Worm (Caenorhabditis elegans) whole organism, mixed stage, embryonic: ENCODE results near the gene C34C6.9.
A peak's percentile ranks its signal among the peaks of the same experiment; 100 is the strongest.

Source experiments
- bed-3 ChIP-seq: fragments of 200-800 bp; sonication (Bioruptor generic); optimal IDR thresholded peaks from 3 replicates; lab custom pipeline; 2018; ENCODE audit warnings: mild to moderate bottlenecking, missing genetic modification characterization, moderate library complexity, missing compliant biosample characterization
- blmp-1 ChIP-seq: fragments of 150-350 bp; optimal IDR thresholded peaks from 2 replicates; lab custom pipeline; 2014; ENCODE audit warnings: missing biosample characterization, missing genetic modification characterization
- ceh-39 ChIP-seq: fragments of 150-350 bp; optimal IDR thresholded peaks from 2 replicates; lab custom pipeline; 2014; ENCODE audit warnings: missing biosample characterization, missing genetic modification characterization
- ceh-43 ChIP-seq: fragments of 200-800 bp; sonication (Bioruptor generic); optimal IDR thresholded peaks from 2 replicates; lab custom pipeline; 2018; ENCODE audit warnings: mild to moderate bottlenecking, missing genetic modification characterization, moderate library complexity, missing compliant biosample characterization
- ceh-83 ChIP-seq: fragments of 200-800 bp; sonication (Bioruptor generic); optimal IDR thresholded peaks from 2 replicates; lab custom pipeline; 2018; ENCODE audit warnings: mild to moderate bottlenecking, missing genetic modification characterization, missing compliant biosample characterization
- drap-1 ChIP-seq: fragments of 200-800 bp; sonication (Bioruptor generic); optimal IDR thresholded peaks from 3 replicates; lab custom pipeline; 2018; ENCODE audit warnings: mild to moderate bottlenecking, missing genetic modification characterization, missing compliant biosample characterization
- elt-1 ChIP-seq: sonication (generic microtip); optimal IDR thresholded peaks from 2 replicates; lab custom pipeline; 2017; ENCODE audit warnings: missing genetic modification characterization, mild to moderate bottlenecking, missing compliant biosample characterization, antibody characterized with exemption, moderate library complexity, borderline replicate concordance; ENCODE audit not compliant: insufficient read depth
- elt-3 ChIP-seq: fragments of 150-350 bp; optimal IDR thresholded peaks from 2 replicates; lab custom pipeline; 2014; ENCODE audit warnings: missing biosample characterization, missing genetic modification characterization
- flh-1 ChIP-seq: fragments of 200-800 bp; sonication (Bioruptor generic); optimal IDR thresholded peaks from 2 replicates; lab custom pipeline; 2018; ENCODE audit warnings: mild to moderate bottlenecking, missing genetic modification characterization, moderate library complexity, missing compliant biosample characterization
- ham-2 ChIP-seq: fragments of 200-800 bp; sonication (Bioruptor generic); optimal IDR thresholded peaks from 2 replicates; lab custom pipeline; 2018; ENCODE audit warnings: mild to moderate bottlenecking, missing genetic modification characterization, missing compliant biosample characterization
- hlh-1 ChIP-seq: fragments of 150-350 bp; optimal IDR thresholded peaks from 2 replicates; lab custom pipeline; 2014; ENCODE audit warnings: missing biosample characterization, missing genetic modification reagents, missing genetic modification characterization
- lin-13 ChIP-seq: fragments of 150-350 bp; optimal IDR thresholded peaks from 2 replicates; lab custom pipeline; 2014; ENCODE audit warnings: missing biosample characterization, missing genetic modification characterization
- lin-32 ChIP-seq: fragments of 200-800 bp; sonication (Bioruptor generic); optimal IDR thresholded peaks from 2 replicates; lab custom pipeline; 2018; ENCODE audit warnings: mild to moderate bottlenecking, missing genetic modification characterization, missing compliant biosample characterization
- lsy-2 ChIP-seq: fragments of 150-350 bp; optimal IDR thresholded peaks from 2 replicates; lab custom pipeline; 2014; ENCODE audit warnings: missing biosample characterization, missing genetic modification characterization
- mab-5 ChIP-seq: fragments of 150-350 bp; optimal IDR thresholded peaks from 2 replicates; lab custom pipeline; 2014; ENCODE audit warnings: missing biosample characterization, missing genetic modification characterization
- mep-1 ChIP-seq: fragments of 150-350 bp; optimal IDR thresholded peaks from 2 replicates; lab custom pipeline; 2017; ENCODE audit warnings: missing biosample characterization, missing genetic modification reagents, missing genetic modification characterization, inconsistent platforms
- mls-2 ChIP-seq: sonication (generic microtip); optimal IDR thresholded peaks from 2 replicates; lab custom pipeline; 2016; ENCODE audit warnings: mild to moderate bottlenecking, missing genetic modification characterization, moderate library complexity, missing compliant biosample characterization
- nhr-2 ChIP-seq: fragments of 150-350 bp; optimal IDR thresholded peaks from 2 replicates; lab custom pipeline; 2014; ENCODE audit warnings: missing biosample characterization, missing genetic modification characterization
- nhr-237 ChIP-seq: fragments of 150-350 bp; optimal IDR thresholded peaks from 2 replicates; lab custom pipeline; 2014; ENCODE audit warnings: missing biosample characterization, missing genetic modification characterization
- nhr-28 ChIP-seq: fragments of 150-350 bp; optimal IDR thresholded peaks from 2 replicates; lab custom pipeline; 2014; ENCODE audit warnings: missing biosample characterization, missing genetic modification characterization
- nhr-76 ChIP-seq: sonication (generic microtip); optimal IDR thresholded peaks from 2 replicates; lab custom pipeline; 2017; ENCODE audit warnings: missing biosample characterization, missing genetic modification characterization
- pha-4 ChIP-seq: fragments of 150-350 bp; optimal IDR thresholded peaks from 2 replicates; lab custom pipeline; 2018; ENCODE audit warnings: missing biosample characterization, missing genetic modification reagents, missing genetic modification characterization
- sem-2 ChIP-seq: fragments of 200-800 bp; sonication (Bioruptor generic); optimal IDR thresholded peaks from 2 replicates; lab custom pipeline; 2018; ENCODE audit warnings: mild to moderate bottlenecking, missing genetic modification characterization, missing compliant biosample characterization
- snpc-4 ChIP-seq: fragments of 150-350 bp; optimal IDR thresholded peaks from 2 replicates; lab custom pipeline; 2014; ENCODE audit warnings: missing biosample characterization, missing genetic modification characterization
- tbx-8 ChIP-seq: fragments of 200-800 bp; sonication (Bioruptor generic); optimal IDR thresholded peaks from 2 replicates; lab custom pipeline; 2018; ENCODE audit warnings: mild to moderate bottlenecking, missing genetic modification characterization, moderate library complexity, missing compliant biosample characterization
- unc-120 ChIP-seq: sonication (generic microtip); optimal IDR thresholded peaks from 2 replicates; lab custom pipeline; 2017; ENCODE audit warnings: missing genetic modification characterization, missing compliant biosample characterization; ENCODE audit not compliant: poor library complexity, severe bottlenecking
- unc-39 ChIP-seq: fragments of 150-350 bp; optimal IDR thresholded peaks from 2 replicates; lab custom pipeline; 2014; ENCODE audit warnings: missing biosample characterization, missing genetic modification characterization
- unc-62 ChIP-seq: fragments of 150-350 bp; optimal IDR thresholded peaks from 2 replicates; lab custom pipeline; 2014; ENCODE audit warnings: missing biosample characterization, missing genetic modification reagents, missing genetic modification characterization
- zip-8 ChIP-seq: fragments of 150-350 bp; optimal IDR thresholded peaks from 2 replicates; lab custom pipeline; 2014; ENCODE audit warnings: missing biosample characterization, missing genetic modification characterization
- ztf-11 ChIP-seq: fragments of 150-350 bp; optimal IDR thresholded peaks from 2 replicates; lab custom pipeline; 2014; ENCODE audit warnings: missing biosample characterization, missing genetic modification characterization

The C34C6.9 gene

ce11 chrII:8703729-8704128 lies 18.0 kb downstream of the C34C6.9 start, which contains the start of gene ceh-7:
Gene ceh-7 (minus strand): TSS chrII:8703829.
- TF ChIP-seq nhr-28 (tag; lab: Kevin White, UChicago) (no peak), lsy-2 (no peak), ceh-83 (GFP tag; lab: Kevin White, UChicago) (no peak), mab-5 (tag; lab: Kevin White, UChicago) (no peak), tbx-8 (no peak), nhr-76 (tag; lab: Kevin White, UChicago) (no peak), lin-32 (no peak), sem-2 (GFP tag; lab: Kevin White, UChicago) (no peak), lin-13 (tag; lab: Kevin White, UChicago) (no peak), unc-39 (tag; lab: Kevin White, UChicago) (no peak), ham-2 (no peak), mls-2 (tag; lab: Kevin White, UChicago) (no peak), elt-3 (tag; lab: Kevin White, UChicago) (no peak), ceh-43 (no peak)

ce11 chrII:8704413-8704874 lies 18.7 kb downstream of the C34C6.9 start, which contains the start of gene prx-5:
Gene prx-5 (plus strand): TSS chrII:8704824.
- no peak for TF ChIP-seq unc-39 (tag; lab: Kevin White, UChicago)
- no peak for TF ChIP-seq elt-1 (tag; lab: Kevin White, UChicago)
- no peak for TF ChIP-seq ceh-39
- TF ChIP-seq blmp-1 (tag; lab: Kevin White, UChicago), result no peak
- TF ChIP-seq zip-8 (tag; lab: Kevin White, UChicago), result no peak
- no peak for TF ChIP-seq hlh-1

- TF ChIP-seq sem-2 (GFP tag; lab: Kevin White, UChicago) (no peak), unc-62 (peak; percentile 20), mls-2 (tag; lab: Kevin White, UChicago) (no peak), blmp-1 (tag; lab: Kevin White, UChicago) (no peak), lin-32 (no peak), tbx-8 (no peak), ztf-11 (tag; lab: Kevin White, UChicago) (no peak), lsy-2 (no peak), nhr-237 (tag; lab: Kevin White, UChicago) (no peak), hlh-1 (peak; percentile 35), bed-3 (GFP tag; lab: Kevin White, UChicago) (no peak), nhr-28 (tag; lab: Kevin White, UChicago) (no peak), unc-120 (peak; percentile 3), zip-8 (tag; lab: Kevin White, UChicago) (no peak), ceh-43 (no peak), drap-1 (GFP tag; lab: Kevin White, UChicago) (no peak), flh-1 (GFP tag; lab: Kevin White, UChicago) (no peak), mep-1 (tag; lab: Kevin White, UChicago) (no peak), snpc-4 (tag; lab: Kevin White, UChicago) (no peak)
- TF ChIP-seq, all 35 proteins: peak for 3
Measured at ce11 chrII:8707024-8707423, 21.3 kb downstream of the C34C6.9 start, which contains the start of gene cup-16. Gene cup-16 (plus strand): TSS chrII:8707155.

ce11 chrII:8710317-8710716 lies 24.6 kb downstream of the C34C6.9 start, which contains the start of gene srg-15:
Gene srg-15 (minus strand): TSS chrII:8710417.
- TF ChIP-seq lsy-2, result no peak
- no peak for TF ChIP-seq nhr-76 (tag; lab: Kevin White, UChicago)

- TF ChIP-seq hlh-1 (no peak), nhr-28 (tag; lab: Kevin White, UChicago) (no peak), ham-2 (no peak), elt-3 (tag; lab: Kevin White, UChicago) (no peak), pha-4 (tag; lab: Kevin White, UChicago) (no peak), nhr-2 (tag; lab: Kevin White, UChicago) (no peak)
- TF ChIP-seq, all 35 proteins: peak for 0
Measured at ce11 chrII:8714913-8715447, 29.3 kb downstream of the C34C6.9 start, which contains the start of the genes rab-21 and T01B7.13. Gene rab-21 (minus strand): TSS chrII:8715013. Gene T01B7.13 (plus strand): TSS chrII:8715397.
